Fruit fly (Drosophila melanogaster) whole organism, wandering third instar larva: ENCODE measurements around the gene CG42390.

Experiments
- CG32264 ChIP-seq: fragments of 200-800 bp; sonication (Bioruptor generic); optimal IDR thresholded peaks from 2 replicates; lab custom pipeline; 2016; ENCODE audit warnings: missing biosample characterization, missing genetic modification characterization
- Dif ChIP-seq: fragments of 200-275, 200-300 bp; sonication (Bioruptor generic); optimal IDR thresholded peaks from 2 replicates; lab custom pipeline; 2018; ENCODE audit warnings: missing biosample characterization, missing genetic modification characterization; ENCODE audit not compliant: partially characterized antibody
- GATAd ChIP-seq: sonication (Bioruptor generic); optimal IDR thresholded peaks from 2 replicates; lab custom pipeline; 2016; ENCODE audit warnings: missing biosample characterization, missing genetic modification characterization
- HLH106 ChIP-seq: fragments of 200-800 bp; optimal IDR thresholded peaks from 3 replicates; lab custom pipeline; 2019; ENCODE audit warnings: missing biosample characterization, mild to moderate bottlenecking, missing genetic modification characterization, moderate library complexity
- Hnf4 ChIP-seq: fragments of 200-800 bp; sonication (Bioruptor generic); optimal IDR thresholded peaks from 2 replicates; lab custom pipeline; 2016; ENCODE audit warnings: missing biosample characterization, mild to moderate bottlenecking, missing genetic modification characterization
- Hr78 ChIP-seq: fragments of >200 bp; optimal IDR thresholded peaks from 2 replicates; lab custom pipeline; 2017; ENCODE audit warnings: missing biosample characterization, missing genetic modification characterization
- Hr83 ChIP-seq: fragments of 200-300 bp; sonication (Bioruptor generic); optimal IDR thresholded peaks from 2 replicates; lab custom pipeline; 2016; ENCODE audit warnings: missing biosample characterization, mild to moderate bottlenecking, missing genetic modification characterization, moderate library complexity; ENCODE audit not compliant: poor library complexity, severe bottlenecking
- Jra ChIP-seq: sonication (Bioruptor generic); optimal IDR thresholded peaks from 2 replicates; lab custom pipeline; 2016; ENCODE audit warnings: missing biosample characterization, missing genetic modification characterization
- Myc ChIP-seq: fragments of >200 bp; optimal IDR thresholded peaks from 2 replicates; lab custom pipeline; 2017
- OdsH ChIP-seq: fragments of 200-800 bp; sonication (Bioruptor generic); optimal IDR thresholded peaks from 2 replicates; lab custom pipeline; 2016; ENCODE audit warnings: missing biosample characterization, mild to moderate bottlenecking, missing genetic modification characterization
- Rel ChIP-seq, 2 experiments: fragments of 200-800 bp; sonication (Bioruptor generic) in 1 of 2; optimal IDR thresholded peaks; 2 replicates in 1 of 2; 3 replicates in 1 of 2; lab custom pipeline; 2016 to 2019; ENCODE audit warnings: mild to moderate bottlenecking in 2 of 2, missing biosample characterization in 2 of 2, missing genetic modification characterization in 2 of 2, moderate library complexity in 1 of 2
- Sp1 ChIP-seq: fragments of 200-800 bp; sonication (Bioruptor generic); optimal IDR thresholded peaks from 3 replicates; lab custom pipeline; 2019; ENCODE audit warnings: missing biosample characterization, mild to moderate bottlenecking, missing genetic modification characterization, moderate library complexity
- Vsx2 ChIP-seq: fragments of 200-300, 225-300 bp; sonication (Bioruptor generic); optimal IDR thresholded peaks from 2 replicates; lab custom pipeline; 2018; ENCODE audit warnings: missing biosample characterization, missing genetic modification characterization; ENCODE audit not compliant: partially characterized antibody
- br ChIP-seq: fragments of 200-800 bp; sonication (Bioruptor generic); optimal IDR thresholded peaks from 2 replicates; lab custom pipeline; 2016; ENCODE audit warnings: missing biosample characterization, missing genetic modification characterization
- dmrt93B ChIP-seq: fragments of 200-800 bp; sonication (Bioruptor generic); optimal IDR thresholded peaks from 2 replicates; lab custom pipeline; 2018; ENCODE audit warnings: missing biosample characterization, mild to moderate bottlenecking, missing genetic modification characterization
- ey ChIP-seq: fragments of 200-800 bp; sonication (Bioruptor generic); optimal IDR thresholded peaks from 2 replicates; lab custom pipeline; 2016; ENCODE audit warnings: missing biosample characterization, missing genetic modification characterization
- foxo ChIP-seq, 2 experiments: fragments of 200-800 bp; sonication (Bioruptor generic); optimal IDR thresholded peaks; 2 replicates in 1 of 2; 3 replicates in 1 of 2; lab custom pipeline; 2016 to 2017; ENCODE audit warnings: missing biosample characterization in 2 of 2, missing genetic modification characterization in 2 of 2
- h ChIP-seq: fragments of 200-800 bp; sonication (Bioruptor generic); optimal IDR thresholded peaks from 3 replicates; lab custom pipeline; 2016; ENCODE audit warnings: missing biosample characterization, mild to moderate bottlenecking, missing genetic modification characterization
- jim ChIP-seq: fragments of 175-275, 200-325 bp; sonication (Bioruptor generic); optimal IDR thresholded peaks from 2 replicates; lab custom pipeline; 2016; ENCODE audit warnings: missing biosample characterization, mild to moderate bottlenecking, missing genetic modification characterization
- lola ChIP-seq: fragments of >200 bp; optimal IDR thresholded peaks from 2 replicates; lab custom pipeline; 2017; ENCODE audit warnings: missing biosample characterization, missing genetic modification characterization
- psq ChIP-seq: fragments of 200-800 bp; sonication (Bioruptor generic); optimal IDR thresholded peaks from 3 replicates; lab custom pipeline; 2017; ENCODE audit warnings: missing biosample characterization, mild to moderate bottlenecking, missing genetic modification characterization, moderate library complexity
- rgr ChIP-seq: fragments of 200-800 bp; sonication (Bioruptor generic); optimal IDR thresholded peaks from 3 replicates; lab custom pipeline; 2016; ENCODE audit warnings: missing biosample characterization, mild to moderate bottlenecking, missing genetic modification characterization
- sage ChIP-seq: fragments of 200-800 bp; sonication (Bioruptor generic); optimal IDR thresholded peaks from 2 replicates; lab custom pipeline; 2016; ENCODE audit warnings: missing biosample characterization, mild to moderate bottlenecking, missing genetic modification characterization
- sv ChIP-seq: fragments of 200-800 bp; sonication (Bioruptor generic); optimal IDR thresholded peaks from 3 replicates; lab custom pipeline; 2016; ENCODE audit warnings: missing biosample characterization, missing genetic modification characterization
- tai ChIP-seq: sonication (Bioruptor generic); optimal IDR thresholded peaks from 2 replicates; lab custom pipeline; 2016; ENCODE audit warnings: missing biosample characterization, missing genetic modification characterization
- usp ChIP-seq: fragments of >200 bp; optimal IDR thresholded peaks from 2 replicates; lab custom pipeline; 2017; ENCODE audit warnings: missing biosample characterization, missing genetic modification characterization
- woc ChIP-seq: sonication (Bioruptor generic); optimal IDR thresholded peaks from 2 replicates; lab custom pipeline; 2016; ENCODE audit warnings: missing biosample characterization, mild to moderate bottlenecking, missing genetic modification characterization

CG42390 gene

DNA sequence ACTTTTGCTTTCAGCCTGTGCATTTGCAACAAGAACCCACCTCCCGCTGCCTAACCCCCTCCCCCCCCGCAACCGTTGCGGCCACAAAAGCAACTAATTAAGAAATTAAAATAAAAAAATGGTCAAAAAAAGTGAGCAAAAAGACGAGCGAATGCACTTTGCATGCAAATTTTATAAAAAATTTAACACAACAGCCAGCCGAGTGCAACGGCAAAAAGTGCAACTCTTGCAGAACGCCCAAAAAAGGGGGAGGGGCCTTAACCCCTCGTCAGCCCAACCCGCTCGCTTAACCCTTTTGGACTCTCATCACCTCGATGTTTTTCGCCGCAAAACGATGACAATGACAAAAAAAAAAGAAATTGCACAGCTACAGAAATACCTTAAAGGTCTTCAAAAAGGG lies 23.0 kb upstream of the CG42390 start:
- TF ChIP-seq lola (GFP tag; lab: Kevin White, UChicago) = no peak
- no peak for TF ChIP-seq sage
- no peak for TF ChIP-seq foxo (GFP tag; optimal IDR thresholded peaks at IDR 0.05; lab: Kevin White, UChicago)
- TF ChIP-seq dmrt93B (GFP tag; lab: Kevin White, UChicago) = no peak
- no peak for TF ChIP-seq Dif (GFP tag; lab: Kevin White, UChicago)
- no peak for TF ChIP-seq OdsH (GFP tag; lab: Kevin White, UChicago)
- TF ChIP-seq Myc (lab: Kevin White, UChicago) = no peak
- TF ChIP-seq Jra (GFP tag; lab: Kevin White, UChicago) = no peak
- no peak for TF ChIP-seq ey (GFP tag; lab: Kevin White, UChicago)
- TF ChIP-seq CG32264 (GFP tag; lab: Kevin White, UChicago) = no peak
- TF ChIP-seq Hr83 = no peak
- no peak for TF ChIP-seq sv (GFP tag; lab: Kevin White, UChicago)
- TF ChIP-seq tai = no peak
- TF ChIP-seq GATAd (GFP tag; lab: Kevin White, UChicago) = no peak
- no peak for TF ChIP-seq Hnf4
- no peak for TF ChIP-seq jim
- no peak for TF ChIP-seq Vsx2
- no peak for TF ChIP-seq rgr (GFP tag; lab: Kevin White, UChicago)

DNA sequence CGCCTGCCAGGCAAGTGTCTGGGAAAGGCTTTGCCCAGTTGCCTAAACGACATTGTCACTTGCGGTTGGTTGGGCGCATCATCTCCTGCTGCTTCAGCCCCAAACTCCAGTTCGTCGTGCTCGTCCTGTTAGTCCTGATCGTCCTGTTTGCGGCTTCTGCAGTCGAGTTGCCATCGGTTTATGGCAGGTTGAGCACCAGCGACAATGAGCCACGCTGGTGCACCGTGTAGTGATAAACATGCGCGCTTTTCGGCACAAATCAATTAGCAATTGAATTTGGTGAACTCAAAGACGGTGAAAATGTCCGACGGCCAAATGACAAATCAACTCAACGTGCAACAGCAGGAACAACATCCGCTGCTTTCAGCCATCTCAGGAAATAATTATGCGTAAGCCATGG lies 16.7 kb upstream of the CG42390 start, which contains the start of gene CG13407:
CG13407 (plus strand) TSS at position 301 of the 400 bp plus-strand sequence.
- no peak for TF ChIP-seq OdsH (GFP tag; lab: Kevin White, UChicago)

- TF ChIP-seq sv (GFP tag; lab: Kevin White, UChicago) (no peak), foxo (GFP tag; optimal IDR thresholded peaks at IDR 0.05; lab: Kevin White, UChicago) (no peak), OdsH (GFP tag; lab: Kevin White, UChicago) (no peak), Sp1 (GFP tag; lab: Kevin White, UChicago) (no peak), Hr78 (no peak)
These were observed 11.5 kb upstream of the CG42390 start for dm6 chr3R:22108316-22108715.

DNA sequence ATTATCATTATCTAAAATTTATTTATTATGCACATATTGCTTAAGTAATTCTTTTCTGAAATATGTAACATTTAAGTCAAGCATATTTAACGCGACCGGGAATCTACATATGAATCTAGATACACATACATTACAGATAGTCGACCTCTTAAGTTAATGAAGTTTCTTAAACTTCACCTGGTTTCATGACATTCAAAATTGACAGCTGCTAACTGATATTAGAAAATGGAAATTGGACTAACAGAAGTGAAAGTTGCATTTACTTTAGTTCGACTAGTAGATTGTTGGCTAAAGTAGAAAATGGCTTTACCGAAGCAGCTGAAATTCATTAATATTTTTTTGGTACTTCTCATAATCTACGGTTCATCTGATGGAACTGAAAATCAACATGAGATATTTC lies 6.7 kb upstream of the CG42390 start, which contains the start of gene Ir94a:
Ir94a (plus strand) TSS at position 301 of the 400 bp plus-strand sequence.
- no peak for TF ChIP-seq Vsx2
- no peak for TF ChIP-seq psq

dm6 chr3R:22117149-22117548 lies 2.7 kb upstream of the CG42390 start, which contains the start of gene Ir94b:
Gene Ir94b (minus strand): TSS chr3R:22117249.
- TF ChIP-seq Rel (GFP tag; optimal IDR thresholded peaks at IDR 0.05; lab: Kevin White, UChicago) (no peak), Rel (tag; optimal IDR thresholded peaks at IDR 0.05; lab: Kevin White, UChicago) (no peak), sv (GFP tag; lab: Kevin White, UChicago) (no peak)
- TF ChIP-seq, all 38 proteins: peak for 0

- TF ChIP-seq foxo (GFP tag; optimal IDR thresholded peaks at IDR 0.05; lab: Kevin White, UChicago) (no peak), HLH106 (no peak), ey (GFP tag; lab: Kevin White, UChicago) (no peak), Rel (GFP tag; optimal IDR thresholded peaks at IDR 0.05; lab: Kevin White, UChicago) (no peak), Rel (tag; optimal IDR thresholded peaks at IDR 0.05; lab: Kevin White, UChicago) (no peak), usp (no peak), h (no peak), woc (GFP tag; lab: Kevin White, UChicago) (no peak), Vsx2 (no peak)
These were observed 507 bp upstream of the CG42390 start, which contains the start of gene Ir94c for dm6 chr3R:22119354-22119753. Gene Ir94c (minus strand): TSS chr3R:22119454.

DNA sequence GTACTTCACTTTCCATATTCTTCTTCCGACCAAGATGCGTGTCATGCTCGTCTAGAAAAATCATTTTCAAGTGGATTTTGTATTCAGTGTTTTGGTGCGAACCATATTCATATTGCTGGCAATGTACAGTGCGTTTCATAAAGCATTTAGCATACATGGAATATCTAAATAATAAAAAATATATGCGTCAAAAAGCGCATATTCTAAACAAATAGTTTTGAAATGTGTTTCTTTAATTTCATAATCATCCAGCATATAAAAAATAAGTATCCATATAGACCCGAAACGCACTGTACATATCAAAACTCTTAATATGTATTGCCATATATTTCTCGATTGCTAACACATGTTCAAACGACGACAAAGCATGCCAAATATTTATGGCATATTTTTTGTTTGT lies 1.4 kb downstream of the CG42390 start:
- TF ChIP-seq br (GFP tag; lab: Kevin White, UChicago) (no peak), tai (no peak), GATAd (GFP tag; lab: Kevin White, UChicago) (no peak)
